Worm (Caenorhabditis elegans) whole organism, late embryonic: Measurements from ENCODE around the gene C30G12.1.

Experiments
- C08G9.2 ChIP-seq: sonication (generic microtip); optimal IDR thresholded peaks from 2 replicates; lab custom pipeline; 2016; ENCODE audit warnings: mild to moderate bottlenecking, missing genetic modification characterization, moderate library complexity, missing compliant biosample characterization
- K02D7.2 ChIP-seq: sonication (generic microtip); optimal IDR thresholded peaks from 2 replicates; lab custom pipeline; 2017; ENCODE audit warnings: mild to moderate bottlenecking, missing genetic modification characterization, missing compliant biosample characterization
- K09A11.1 ChIP-seq: sonication (generic microtip); optimal IDR thresholded peaks from 2 replicates; lab custom pipeline; 2017; ENCODE audit warnings: antibody characterized with exemption, mild to moderate bottlenecking, missing genetic modification characterization, missing compliant biosample characterization; ENCODE audit not compliant: insufficient read depth
- T23F11.4 ChIP-seq: fragments of 200-800 bp; sonication (Bioruptor generic); optimal IDR thresholded peaks from 2 replicates; lab custom pipeline; 2018; ENCODE audit warnings: mild to moderate bottlenecking, missing genetic modification characterization, missing compliant biosample characterization
- Y22D7AL.16 ChIP-seq: sonication (generic microtip); optimal IDR thresholded peaks from 2 replicates; lab custom pipeline; 2016; ENCODE audit warnings: missing genetic modification characterization, missing compliant biosample characterization
- ahr-1 ChIP-seq: sonication (generic microtip); optimal IDR thresholded peaks from 2 replicates; lab custom pipeline; 2016; ENCODE audit warnings: missing genetic modification characterization, missing compliant biosample characterization
- ceh-18 ChIP-seq: sonication (generic microtip); optimal IDR thresholded peaks from 2 replicates; lab custom pipeline; 2016; ENCODE audit warnings: missing genetic modification characterization, missing compliant biosample characterization
- ceh-2 ChIP-seq: sonication (generic microtip); optimal IDR thresholded peaks from 2 replicates; lab custom pipeline; 2016; ENCODE audit warnings: missing genotype, missing genetic modification characterization, missing compliant biosample characterization
- ceh-22 ChIP-seq: sonication (generic microtip); optimal IDR thresholded peaks from 2 replicates; lab custom pipeline; 2017; ENCODE audit warnings: missing biosample characterization, missing genetic modification characterization
- ceh-30 ChIP-seq: fragments of 150-350 bp; optimal IDR thresholded peaks from 2 replicates; lab custom pipeline; 2014; ENCODE audit warnings: missing biosample characterization, missing genetic modification characterization
- ceh-48 ChIP-seq: sonication (generic microtip); optimal IDR thresholded peaks from 2 replicates; lab custom pipeline; 2016; ENCODE audit warnings: missing genetic modification characterization, inconsistent platforms, missing compliant biosample characterization
- ceh-6 ChIP-seq: fragments of 200-800 bp; sonication (Bioruptor generic); optimal IDR thresholded peaks from 2 replicates; lab custom pipeline; 2018; ENCODE audit warnings: mild to moderate bottlenecking, missing genetic modification characterization, missing compliant biosample characterization
- ceh-9 ChIP-seq: sonication (generic microtip); optimal IDR thresholded peaks from 2 replicates; lab custom pipeline; 2016; ENCODE audit warnings: mild to moderate bottlenecking, missing genetic modification characterization, inconsistent platforms, missing compliant biosample characterization
- dmd-4 ChIP-seq: sonication (generic microtip); optimal IDR thresholded peaks from 2 replicates; lab custom pipeline; 2016; ENCODE audit warnings: borderline replicate concordance, missing genetic modification characterization, missing compliant biosample characterization
- dve-1 ChIP-seq: sonication (generic microtip); optimal IDR thresholded peaks from 2 replicates; lab custom pipeline; 2017; ENCODE audit warnings: antibody characterized with exemption, mild to moderate bottlenecking, missing genetic modification characterization, missing compliant biosample characterization
- elt-2 ChIP-seq: sonication (generic microtip); optimal IDR thresholded peaks from 2 replicates; lab custom pipeline; 2016; ENCODE audit warnings: missing genetic modification reagents, missing genetic modification characterization, missing compliant biosample characterization
- eyg-1 ChIP-seq: sonication (generic microtip); optimal IDR thresholded peaks from 2 replicates; lab custom pipeline; 2016; ENCODE audit warnings: missing genotype, missing genetic modification characterization, missing compliant biosample characterization
- fkh-6 ChIP-seq: sonication (generic microtip); optimal IDR thresholded peaks from 2 replicates; lab custom pipeline; 2016; ENCODE audit warnings: missing genetic modification characterization, missing compliant biosample characterization
- hlh-8 ChIP-seq: sonication (generic microtip); optimal IDR thresholded peaks from 2 replicates; lab custom pipeline; 2016; ENCODE audit warnings: missing genotype, missing genetic modification characterization, missing compliant biosample characterization
- madf-2 ChIP-seq: sonication (generic microtip); optimal IDR thresholded peaks from 2 replicates; lab custom pipeline; 2017; ENCODE audit warnings: missing genetic modification characterization, missing compliant biosample characterization
- mec-3 ChIP-seq: sonication (generic microtip); optimal IDR thresholded peaks from 2 replicates; lab custom pipeline; 2016; ENCODE audit warnings: borderline replicate concordance, missing genetic modification characterization, missing compliant biosample characterization
- npax-4 ChIP-seq: sonication (generic microtip); optimal IDR thresholded peaks from 2 replicates; lab custom pipeline; 2016; ENCODE audit warnings: missing genetic modification characterization, missing compliant biosample characterization
- pat-9 ChIP-seq: fragments of 200-800 bp; sonication (Bioruptor generic); optimal IDR thresholded peaks from 2 replicates; lab custom pipeline; 2018; ENCODE audit warnings: mild to moderate bottlenecking, missing genetic modification characterization, moderate library complexity, missing compliant biosample characterization
- pax-1 ChIP-seq: fragments of 150-350 bp; optimal IDR thresholded peaks from 2 replicates; lab custom pipeline; 2014; ENCODE audit warnings: missing biosample characterization, missing genetic modification characterization
- pha-2 ChIP-seq: sonication (generic microtip); optimal IDR thresholded peaks from 2 replicates; lab custom pipeline; 2017; ENCODE audit warnings: mild to moderate bottlenecking, missing genetic modification characterization, missing compliant biosample characterization
- pha-4 ChIP-seq: fragments of 150-350 bp; optimal IDR thresholded peaks from 2 replicates; lab custom pipeline; 2018; ENCODE audit warnings: missing biosample characterization, missing genetic modification reagents, missing genetic modification characterization
- syd-9 ChIP-seq: sonication (generic microtip); optimal IDR thresholded peaks from 2 replicates; lab custom pipeline; 2016; ENCODE audit warnings: mild to moderate bottlenecking, missing genetic modification characterization, moderate library complexity, missing compliant biosample characterization
- tbx-7 ChIP-seq: sonication (generic microtip); optimal IDR thresholded peaks from 2 replicates; lab custom pipeline; 2016; ENCODE audit warnings: missing genotype, missing genetic modification characterization, missing compliant biosample characterization
- ttx-3 ChIP-seq: sonication (generic microtip); optimal IDR thresholded peaks from 2 replicates; lab custom pipeline; 2016; ENCODE audit warnings: missing genetic modification reagents, missing genetic modification characterization, missing compliant biosample characterization
- unc-3 ChIP-seq, 2 experiments: fragments of 200-800 bp in 1 of 2; sonication (Bioruptor generic) in 1 of 2; sonication (generic microtip) in 1 of 2; conservative IDR thresholded peaks in 1 of 2; optimal IDR thresholded peaks in 1 of 2; 2 replicates each; pipeline versions ENCODE4 v1.3.6 to Lab custom; 2016 to 2022; ENCODE audit warnings: missing compliant biosample characterization in 2 of 2, missing genetic modification characterization in 2 of 2, missing genetic modification reagents in 1 of 2
- unc-42 ChIP-seq: sonication (generic microtip); optimal IDR thresholded peaks from 2 replicates; lab custom pipeline; 2016; ENCODE audit warnings: missing genotype, missing genetic modification characterization, missing compliant biosample characterization
- unc-55 ChIP-seq: sonication (generic microtip); optimal IDR thresholded peaks from 2 replicates; lab custom pipeline; 2017; ENCODE audit warnings: missing biosample characterization, missing genetic modification reagents, missing genetic modification characterization
- unc-86 ChIP-seq: sonication (generic microtip); optimal IDR thresholded peaks from 2 replicates; lab custom pipeline; 2016; ENCODE audit warnings: missing genetic modification characterization, missing compliant biosample characterization
- ztf-16 ChIP-seq: sonication (generic microtip); optimal IDR thresholded peaks from 2 replicates; lab custom pipeline; 2017; ENCODE audit warnings: missing genetic modification characterization, missing compliant biosample characterization

The C30G12.1 gene

ce11 chrII:7314083-7314482, 14.9 kb downstream of the C30G12.1 start, which contains the start of gene F45E12.6:
TSS of gene F45E12.6 (minus strand) at chrII:7314183.
- TF ChIP-seq dve-1 (tag; lab: Kevin White, UChicago) (no peak), fkh-6 (tag; lab: Kevin White, UChicago) (no peak), ceh-9 (tag; lab: Kevin White, UChicago) (no peak), pat-9 (no peak), elt-2 (tag; lab: Kevin White, UChicago) (no peak), pax-1 (tag; lab: Kevin White, UChicago) (no peak), pha-2 (tag; lab: Kevin White, UChicago) (no peak), ceh-6 (GFP tag; lab: Kevin White, UChicago) (no peak), ceh-48 (tag; lab: Kevin White, UChicago) (no peak), npax-4 (tag; lab: Kevin White, UChicago) (no peak), ttx-3 (tag; lab: Kevin White, UChicago) (no peak), mec-3 (tag; lab: Kevin White, UChicago) (no peak), unc-55 (GFP tag; lab: Kevin White, UChicago) (no peak), syd-9 (tag; lab: Kevin White, UChicago) (no peak), unc-86 (no peak), eyg-1 (tag; lab: Kevin White, UChicago) (no peak), ceh-22 (tag; lab: Kevin White, UChicago) (no peak), Y22D7AL.16 (tag; lab: Kevin White, UChicago) (no peak), ceh-2 (tag; lab: Kevin White, UChicago) (no peak), T23F11.4 (no peak)

ce11 chrII:7317468-7317867, 18.3 kb downstream of the C30G12.1 start, which contains the start of gene F21D12.2:
TSS of gene F21D12.2 (plus strand) at chrII:7317768.
- TF ChIP-seq unc-42 (tag; lab: Kevin White, UChicago), result no peak
- no peak for TF ChIP-seq ztf-16 (tag; lab: Kevin White, UChicago)
- TF ChIP-seq dmd-4 (tag; lab: Kevin White, UChicago), result no peak
- TF ChIP-seq fkh-6 (tag; lab: Kevin White, UChicago), result no peak
- no peak for TF ChIP-seq pax-1 (tag; lab: Kevin White, UChicago)
- TF ChIP-seq ceh-30, result no peak
- no peak for TF ChIP-seq tbx-7 (tag; lab: Kevin White, UChicago)
- no peak for TF ChIP-seq K09A11.1 (tag; lab: Kevin White, UChicago)
- TF ChIP-seq mec-3 (tag; lab: Kevin White, UChicago), result no peak
- TF ChIP-seq K02D7.2, result no peak
- TF ChIP-seq npax-4 (tag; lab: Kevin White, UChicago), result no peak
- no peak for TF ChIP-seq hlh-8 (tag; lab: Kevin White, UChicago)
- no peak for TF ChIP-seq C08G9.2 (tag; lab: Kevin White, UChicago)
- TF ChIP-seq ceh-22 (tag; lab: Kevin White, UChicago), result no peak

ce11 chrII:7319471-7319870, 20.3 kb downstream of the C30G12.1 start:
- TF ChIP-seq pha-4 (tag; lab: Kevin White, UChicago) (no peak), ahr-1 (tag; lab: Kevin White, UChicago) (no peak)

- TF ChIP-seq dve-1 (tag; lab: Kevin White, UChicago) (no peak), unc-3 (GFP tag; conservative IDR thresholded peaks at IDR 0.05; lab: Robert Waterston, UW) (no peak), unc-3 (tag; optimal IDR thresholded peaks at IDR 0.05; lab: Kevin White, UChicago) (no peak), K02D7.2 (no peak), madf-2 (tag; lab: Kevin White, UChicago) (no peak), ceh-18 (tag; lab: Kevin White, UChicago) (peak; percentile 66)
Measured at ce11 chrII:7323317-7323716, 24.2 kb downstream of the C30G12.1 start.
